Worm (Caenorhabditis elegans) whole organism, midembryonic: ENCODE measurements around the gene acs-15.

Source experiments
- T22C8.4 ChIP-seq: fragments of 200-800 bp; sonication (Bioruptor generic); IDR thresholded peaks from 2 replicates; pipeline ENCODE4 v1.3.6; 2022; ENCODE audit warnings: missing genetic modification characterization, missing compliant biosample characterization
- ref-1 ChIP-seq: fragments of 200-800 bp; sonication (Bioruptor generic); conservative IDR thresholded peaks from 2 replicates; pipeline ENCODE4 v1.3.6; 2022; ENCODE audit warnings: missing genetic modification reagents, missing genetic modification characterization, missing compliant biosample characterization
- tab-1 ChIP-seq: fragments of 200-800 bp; sonication (Bioruptor generic); IDR thresholded peaks from 2 replicates; pipeline ENCODE4 v1.3.6; 2022; ENCODE audit warnings: missing genetic modification characterization, missing compliant biosample characterization
- ztf-23 ChIP-seq: fragments of 200-800 bp; sonication (Bioruptor generic); IDR thresholded peaks from 2 replicates; pipeline ENCODE4 v1.3.6; 2022; ENCODE audit warnings: missing genetic modification reagents, missing genetic modification characterization, missing compliant biosample characterization

DNA sequence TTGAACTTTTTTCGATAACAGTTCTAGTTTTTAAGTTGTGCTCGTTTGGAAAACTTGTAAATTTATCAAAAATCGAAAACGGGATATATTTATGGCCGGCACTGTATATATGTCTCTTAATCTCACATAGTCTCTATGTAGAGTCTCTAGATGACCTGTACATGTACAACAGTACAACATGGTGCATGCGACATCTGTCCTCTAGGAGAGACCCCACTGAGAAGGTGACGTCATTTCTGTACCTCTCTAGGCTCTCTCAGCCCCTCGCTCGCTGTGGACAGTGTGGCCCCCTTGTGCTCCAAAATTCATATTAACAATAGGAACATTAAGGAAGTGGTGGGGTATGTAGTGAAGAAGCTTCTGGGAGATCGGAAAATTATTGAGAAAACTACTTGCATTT is 4.4 kb downstream of the acs-15 start:
- TF ChIP-seq ref-1 (GFP tag; lab: Robert Waterston, UW) (no peak), tab-1 (GFP tag; lab: Robert Waterston, UW) (no peak), ztf-23 (GFP tag; lab: Robert Waterston, UW) (no peak), T22C8.4 (no peak)
